Comparison of ENCODE assay signal across 1 worm cellular context in genomic region chrIII:7497782-7498266, ce11.
TF ChIP-seq lines count a peak whose summit lies in the region.

Gene cgh-1, minus strand, starts transcription at chrIII:7497832.

TF ChIP-seq in whole organism, L4 larva, 104 proteins besides CTCF, POLR2A, EP300 and RAD21 (continued from another document):
- TF ChIP-seq pha-4 (GFP tag; IDR thresholded peaks at IDR 0.05; lab: Robert Waterston, UW) (no peak), pha-4 (tag; optimal IDR thresholded peaks at IDR 0.05; lab: Kevin White, UChicago) (no peak), F10B5.3 (tag; optimal IDR thresholded peaks at IDR 0.05; lab: Kevin White, UChicago) (no peak), zfp-2 (tag; optimal IDR thresholded peaks at IDR 0.05; lab: Kevin White, UChicago) (no peak), nhr-111 (GFP tag; optimal IDR thresholded peaks at IDR 0.05; lab: Kevin White, UChicago) (no peak)
TF ChIP-seq in whole organism, L4 larva: peak in this region for 6.
